Worm (Caenorhabditis elegans) whole organism, midembryonic: Measurements from ENCODE around the gene agl-1.

Experiments
- T22C8.4 ChIP-seq: fragments of 200-800 bp; sonication (Bioruptor generic); IDR thresholded peaks from 2 replicates; pipeline ENCODE4 v1.3.6; 2022; ENCODE audit warnings: missing genetic modification characterization, missing compliant biosample characterization
- cog-1 ChIP-seq: sonication (generic microtip); optimal IDR thresholded peaks from 2 replicates; lab custom pipeline; 2016; ENCODE audit warnings: missing genetic modification characterization, missing compliant biosample characterization
- flt-1 ChIP-seq: fragments of 200-800 bp; sonication (Bioruptor generic); IDR thresholded peaks from 2 replicates; pipeline ENCODE4 v1.3.6; 2022; ENCODE audit warnings: missing genetic modification characterization, missing compliant biosample characterization
- klf-2 ChIP-seq: fragments of 200-800 bp; sonication (Bioruptor generic); conservative IDR thresholded peaks from 2 replicates; pipeline ENCODE4 v1.3.6; 2022; ENCODE audit warnings: missing genetic modification reagents, missing genetic modification characterization, missing compliant biosample characterization
- ref-1 ChIP-seq: fragments of 200-800 bp; sonication (Bioruptor generic); conservative IDR thresholded peaks from 2 replicates; pipeline ENCODE4 v1.3.6; 2022; ENCODE audit warnings: missing genetic modification reagents, missing genetic modification characterization, missing compliant biosample characterization
- ztf-23 ChIP-seq: fragments of 200-800 bp; sonication (Bioruptor generic); IDR thresholded peaks from 2 replicates; pipeline ENCODE4 v1.3.6; 2022; ENCODE audit warnings: missing genetic modification reagents, missing genetic modification characterization, missing compliant biosample characterization
- ztf-29 ChIP-seq: fragments of 200-800 bp; sonication (Bioruptor generic); IDR thresholded peaks from 2 replicates; pipeline ENCODE4 v1.3.6; 2022; ENCODE audit warnings: missing genetic modification reagents, missing genetic modification characterization, missing compliant biosample characterization

DNA sequence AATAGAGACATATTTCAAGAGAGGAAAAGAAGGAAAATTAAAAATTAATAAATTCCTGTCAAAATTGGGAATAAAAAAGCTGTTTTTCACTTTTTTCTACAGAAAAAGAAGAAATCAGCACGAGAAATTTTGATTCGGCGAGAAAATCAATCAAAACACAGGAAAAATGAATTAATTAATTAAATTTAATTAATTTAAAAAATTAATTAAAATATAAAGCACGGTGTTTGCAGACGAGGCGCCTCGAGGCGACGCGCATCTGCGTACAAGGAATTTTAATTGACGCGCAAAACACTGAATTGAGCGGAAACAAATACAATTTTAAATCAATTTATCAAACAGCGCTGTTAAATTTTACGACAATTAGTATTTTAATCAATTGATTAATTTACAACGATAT lies 36.7 kb downstream of the agl-1 start:
- TF ChIP-seq cog-1 (tag; lab: Kevin White, UChicago) (no peak), klf-2 (no peak), flt-1 (GFP tag; lab: Robert Waterston, UW) (0 out of 2 replicates have a peak, but pooled peaks have one; percentile 53), T22C8.4 (GFP tag; lab: Robert Waterston, UW) (no peak), ztf-23 (GFP tag; lab: Robert Waterston, UW) (peak; percentile 41; the same call in 1 of the 2 replicates), ref-1 (GFP tag; lab: Robert Waterston, UW) (no peak), ztf-29 (GFP tag; lab: Robert Waterston, UW) (no peak)
